Worm (Caenorhabditis elegans) whole organism, dauer: Measurements from ENCODE around the gene fbxb-15.
"Not testable (repeated sequence)": the region's sequence is repeated elsewhere in the genome, so short reads cannot be mapped to it uniquely, and the experiment has no call there.

Experiments
- unc-62 ChIP-seq: sonication (generic microtip); optimal IDR thresholded peaks from 2 replicates; lab custom pipeline; 2017; ENCODE audit warnings: missing biosample characterization, missing genetic modification reagents, missing genetic modification characterization

The fbxb-15 gene

DNA sequence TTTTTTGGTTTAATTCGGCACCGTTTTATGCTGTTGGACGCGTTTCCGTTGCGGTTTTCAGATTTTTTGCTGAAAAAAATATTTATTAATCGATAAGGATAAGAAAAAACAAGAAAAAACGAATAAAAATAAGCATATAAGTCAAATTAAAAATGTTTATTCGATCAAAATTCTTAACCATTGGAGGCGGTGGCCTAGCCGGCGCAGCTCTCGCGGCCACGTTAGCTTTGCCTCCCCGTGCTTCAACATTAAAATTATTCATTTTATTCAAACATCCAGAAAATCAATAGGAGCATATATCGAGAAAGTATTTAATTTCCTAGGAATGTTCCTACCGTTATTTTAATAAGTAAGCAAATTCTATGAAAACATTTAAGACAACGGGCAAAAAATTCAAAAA lies 9.6 kb upstream of the fbxb-15 start, which contains the start of gene ZC204.14:
Gene ZC204.14 (minus strand): TSS at position 69 of the 400 bp plus-strand sequence.
- no peak for TF ChIP-seq unc-62 (GFP tag; lab: Kevin White, UChicago)

DNA sequence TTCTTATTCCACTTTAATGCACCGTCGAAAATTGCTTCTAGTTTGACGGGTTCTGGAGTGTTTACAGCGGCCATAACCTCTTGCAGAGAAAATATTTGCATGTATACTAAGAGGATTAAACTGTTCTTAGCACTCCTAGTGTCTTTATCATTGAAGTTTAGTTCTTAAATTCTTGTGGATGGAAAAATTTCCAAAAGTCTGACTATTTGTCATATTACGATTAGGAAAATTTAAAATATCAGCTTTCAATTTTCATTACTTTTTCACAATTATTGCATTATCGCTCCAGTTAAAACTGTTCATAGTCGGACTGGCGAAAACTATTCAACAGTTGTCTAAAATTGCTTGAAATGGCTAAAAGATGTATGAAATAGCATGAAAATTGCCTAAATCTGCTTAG lies 7.6 kb upstream of the fbxb-15 start, which contains the start of gene ZC204.13:
Gene ZC204.13 (minus strand): TSS at position 101 of the 400 bp plus-strand sequence.
- not testable (repeated sequence) for TF ChIP-seq unc-62 (GFP tag; lab: Kevin White, UChicago)

DNA sequence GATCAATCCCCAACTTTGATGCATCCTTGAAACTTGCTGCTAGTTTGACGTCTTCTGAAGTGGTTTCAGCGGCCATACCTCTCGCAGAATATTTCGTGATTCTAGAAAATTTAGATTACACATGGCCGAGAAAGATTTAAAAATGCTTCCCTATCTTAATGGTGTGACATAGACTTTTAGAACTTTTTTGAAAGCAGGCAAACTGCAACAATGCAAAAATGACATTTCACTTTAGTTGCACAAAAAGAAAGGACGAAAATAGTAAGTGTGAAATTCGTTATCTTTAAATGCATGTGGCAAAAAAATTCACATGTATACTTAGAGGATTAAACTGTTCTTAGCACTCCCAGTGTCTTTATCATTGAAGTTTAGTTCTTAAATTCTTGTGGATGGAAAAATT lies 3.9 kb upstream of the fbxb-15 start, which contains the start of gene ZC204.12:
Gene ZC204.12 (minus strand): TSS at position 101 of the 400 bp plus-strand sequence.
- no peak for TF ChIP-seq unc-62 (GFP tag; lab: Kevin White, UChicago)

- TF ChIP-seq unc-62 (GFP tag; lab: Kevin White, UChicago) = no peak
Measured at ce11 chrII:1654917-1655316, 1.6 kb upstream of the fbxb-15 start, which contains the start of gene btb-12. TSS of gene btb-12 (plus strand) at chrII:1655217.

ce11 chrII:1651804-1652203 lies 1.5 kb downstream of the fbxb-15 start, which contains the start of gene fbxb-16:
TSS of gene fbxb-16 (minus strand) at chrII:1651904.
- TF ChIP-seq unc-62 (GFP tag; lab: Kevin White, UChicago) = no peak

- no peak for TF ChIP-seq unc-62 (GFP tag; lab: Kevin White, UChicago)
Measured at ce11 chrII:1650502-1650901, 2.8 kb downstream of the fbxb-15 start, which contains the start of gene fbxb-20. TSS of gene fbxb-20 (minus strand) at chrII:1650602.

ce11 chrII:1648768-1649167 lies 4.5 kb downstream of the fbxb-15 start, which contains the start of gene fbxb-21:
TSS of gene fbxb-21 (minus strand) at chrII:1648868.
- no peak for TF ChIP-seq unc-62 (GFP tag; lab: Kevin White, UChicago)

DNA sequence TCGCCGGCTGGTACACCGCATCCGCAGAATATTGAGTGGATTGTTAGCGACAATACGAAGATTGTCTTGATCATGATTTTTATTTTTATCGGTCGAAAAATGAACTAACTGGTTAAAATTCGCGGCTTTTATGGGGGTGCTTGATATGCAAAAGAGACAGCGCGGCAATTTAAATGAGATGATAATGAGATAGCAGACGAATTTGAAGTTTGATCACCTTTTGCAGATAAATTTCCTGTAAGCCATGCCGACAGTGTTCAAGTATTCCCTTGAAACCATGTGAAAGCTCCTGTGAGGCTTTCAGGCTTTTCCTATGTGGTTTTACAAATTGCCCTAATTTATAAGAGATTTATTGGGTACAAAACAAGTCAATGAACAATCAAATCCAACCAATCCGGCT lies 7.1 kb downstream of the fbxb-15 start, which contains the start of gene ZC204.17:
Gene ZC204.17 (minus strand): TSS at position 101 of the 400 bp plus-strand sequence.
- TF ChIP-seq unc-62 (GFP tag; lab: Kevin White, UChicago) = no peak

DNA sequence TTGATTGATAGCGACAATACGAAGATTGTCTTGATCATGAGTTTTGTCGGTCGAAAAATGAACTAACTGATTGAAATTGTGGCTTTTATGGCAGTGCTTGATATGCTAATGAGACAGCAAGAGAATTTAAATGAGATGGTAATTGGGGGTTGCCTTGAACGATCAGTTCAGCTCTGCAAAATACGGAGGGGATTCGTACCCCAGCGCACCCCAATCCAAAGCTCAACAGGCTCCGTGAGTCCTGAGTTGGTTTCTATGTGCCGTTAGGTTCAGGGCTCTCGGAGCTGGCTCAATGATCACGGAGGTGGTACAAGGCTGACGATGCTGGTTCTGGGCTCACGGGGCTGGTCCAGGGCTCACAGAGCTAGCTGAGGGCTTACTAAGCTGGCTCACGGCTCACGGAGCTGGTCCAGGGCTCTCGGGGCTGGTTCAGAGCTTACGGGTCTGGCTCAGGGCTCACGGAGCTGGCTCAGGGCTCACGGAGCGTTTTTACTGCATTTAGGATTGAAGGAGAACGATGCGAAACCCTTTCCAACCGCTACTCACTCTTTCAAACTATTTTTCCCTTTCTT lies 8.4 kb downstream of the fbxb-15 start, which contains the start of gene ZC204.6:
Gene ZC204.6 (minus strand): TSS at position 51 of the 572 bp plus-strand sequence.
- TF ChIP-seq unc-62 (GFP tag; lab: Kevin White, UChicago) = no peak

DNA sequence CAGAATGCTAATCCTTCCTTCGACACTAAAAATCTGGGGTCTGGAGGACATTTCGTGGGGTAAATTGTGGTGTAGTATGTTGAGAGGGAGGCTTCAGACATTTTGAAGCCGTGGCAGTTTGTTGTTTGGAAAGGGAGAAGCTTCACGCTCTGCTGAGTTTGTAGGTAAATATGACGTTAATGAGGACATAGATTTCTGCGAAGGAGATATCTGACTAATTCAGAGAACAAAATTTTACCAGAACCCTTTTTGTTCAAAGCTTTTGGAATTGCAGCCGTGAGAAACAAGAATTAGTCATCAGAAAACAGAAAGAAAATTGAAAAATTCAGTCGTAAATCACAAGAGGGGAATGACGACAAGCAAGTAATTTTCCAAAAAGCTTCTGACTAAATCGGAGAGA lies 12.8 kb downstream of the fbxb-15 start, which contains the start of gene srh-72:
Gene srh-72 (minus strand): TSS at position 101 of the 400 bp plus-strand sequence.
- TF ChIP-seq unc-62 (GFP tag; lab: Kevin White, UChicago) = no peak

- not testable (repeated sequence) for TF ChIP-seq unc-62 (GFP tag; lab: Kevin White, UChicago)
Measured at ce11 chrII:1636392-1636791, 16.9 kb downstream of the fbxb-15 start, which contains the start of gene srg-20. TSS of gene srg-20 (plus strand) at chrII:1636692.

DNA sequence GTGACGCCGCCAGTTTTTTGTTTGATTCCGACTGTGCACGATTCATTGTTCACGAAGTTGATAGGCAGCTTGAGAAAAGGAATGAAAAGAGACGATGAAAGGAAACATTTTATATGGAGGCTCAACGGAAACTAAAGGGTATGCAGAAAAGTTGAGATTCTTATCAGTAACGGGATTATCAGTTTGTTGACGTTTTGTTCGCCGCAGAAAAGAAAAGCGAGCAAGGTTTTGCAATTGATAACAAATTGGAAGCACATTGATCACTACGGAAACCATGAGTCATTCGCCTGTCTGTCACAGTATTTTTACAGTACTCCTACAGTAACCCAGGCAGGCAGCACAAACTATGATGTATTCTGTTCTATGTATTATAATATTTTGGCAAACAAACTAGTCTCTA lies 17.3 kb downstream of the fbxb-15 start:
- no peak for TF ChIP-seq unc-62 (GFP tag; lab: Kevin White, UChicago)

ce11 chrII:1633490-1633889 lies 19.8 kb downstream of the fbxb-15 start, which contains the start of gene C08E3.1:
TSS of gene C08E3.1 (plus strand) at chrII:1633790.
- TF ChIP-seq unc-62 (GFP tag; lab: Kevin White, UChicago) = not testable (repeated sequence)

DNA sequence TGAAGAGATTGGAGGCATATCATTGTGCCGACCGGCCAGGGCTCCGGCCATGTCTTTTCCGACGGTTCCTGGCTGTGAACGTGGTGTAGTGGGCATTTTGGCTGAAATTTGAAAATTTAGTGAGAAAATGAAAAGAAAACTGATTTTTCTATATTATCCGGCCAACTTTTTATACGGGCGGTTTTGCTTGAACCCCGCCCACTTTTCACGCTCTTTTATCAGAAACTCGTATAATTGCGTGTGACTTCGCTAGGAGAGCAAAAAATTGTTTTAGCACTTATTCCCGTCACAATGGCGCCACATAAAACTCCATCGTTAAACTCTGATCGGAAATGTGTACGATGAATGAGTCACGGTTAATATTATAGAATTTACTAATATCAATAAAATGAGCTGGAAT lies 21.1 kb downstream of the fbxb-15 start, which contains the start of gene C08E3.13:
Gene C08E3.13 (minus strand): TSS at position 101 of the 400 bp plus-strand sequence.
- not testable (repeated sequence) for TF ChIP-seq unc-62 (GFP tag; lab: Kevin White, UChicago)

DNA sequence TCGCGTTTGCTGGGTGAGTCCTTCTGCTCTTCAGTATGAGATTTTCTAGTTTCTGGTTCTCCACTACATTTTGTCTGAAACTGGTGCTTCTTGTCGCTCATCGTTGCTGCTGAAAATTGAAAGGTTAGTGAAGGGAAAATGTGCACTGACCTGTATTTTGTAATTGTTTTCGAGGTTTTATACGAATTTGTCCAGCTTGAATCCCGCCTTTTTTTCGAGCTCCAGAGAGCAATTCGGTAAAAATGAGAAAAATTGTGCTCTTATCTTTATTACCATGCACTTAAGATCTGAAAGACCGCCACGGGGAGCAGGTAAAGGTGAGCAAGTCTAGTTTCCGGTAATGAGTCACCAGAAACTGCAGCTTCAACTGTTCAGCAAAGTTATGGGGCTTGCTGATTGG lies 25.5 kb downstream of the fbxb-15 start, which contains the start of gene C08E3.15:
Gene C08E3.15 (minus strand): TSS at position 101 of the 400 bp plus-strand sequence.
- not testable (repeated sequence) for TF ChIP-seq unc-62 (GFP tag; lab: Kevin White, UChicago)

- no peak for TF ChIP-seq unc-62 (GFP tag; lab: Kevin White, UChicago)
Measured at ce11 chrII:1625666-1626065, 27.6 kb downstream of the fbxb-15 start, which contains the start of gene C08E3.14. TSS of gene C08E3.14 (plus strand) at chrII:1625966.
